Fruit fly (Drosophila melanogaster): Measurements from ENCODE around the gene CG4194.

The CG4194 gene

DNA sequence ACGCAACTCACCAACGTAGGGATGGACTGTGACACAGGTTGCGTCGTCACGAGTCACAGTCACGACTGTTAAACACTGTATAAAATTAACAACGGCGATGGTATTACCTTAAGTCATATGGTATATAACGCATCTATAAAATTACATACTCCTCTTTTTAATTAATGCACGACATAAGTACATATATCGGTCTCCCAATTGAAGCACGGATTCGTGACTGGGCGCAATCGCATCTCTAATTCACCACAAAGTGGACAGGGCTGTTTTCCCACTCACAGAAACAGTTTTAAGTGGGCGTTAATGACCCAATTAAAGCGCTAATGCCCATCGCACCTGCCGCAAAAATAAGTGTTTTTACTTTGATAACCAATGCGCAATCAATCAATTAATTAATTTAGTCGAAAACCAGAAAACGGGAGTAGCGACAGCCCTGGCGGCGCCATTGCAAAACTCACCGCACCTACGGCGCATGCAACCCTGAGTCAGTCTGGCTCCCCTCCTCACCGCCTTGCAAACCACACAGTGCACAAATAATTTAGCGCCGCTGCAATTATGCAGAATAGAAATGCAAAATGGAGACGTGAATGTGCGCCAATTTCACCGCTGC lies 27.0 kb upstream of the CG4194 start, which contains the start of gene CG4313 (continued):
- no peak for TF ChIP-seq abd-A (tag; optimal IDR thresholded peaks at IDR 0.05)
- peak; percentile 49 for TF ChIP-seq CG12299 (tag; optimal IDR thresholded peaks at IDR 0.05)
- no peak for TF ChIP-seq CG10462 (GFP tag; optimal IDR thresholded peaks at IDR 0.05)
- TF ChIP-seq dan (GFP tag; IDR thresholded peaks at IDR 0.05) = 0 out of 2 replicates have a peak, but pooled peaks have one; percentile 31
- TF ChIP-seq tup (GFP tag; optimal IDR thresholded peaks at IDR 0.05) = peak; percentile 32
- TF ChIP-seq CG6272 (GFP tag; IDR thresholded peaks at IDR 0.05) = peak; percentile 76
- peak; percentile 69 for TF ChIP-seq CG7357 (GFP tag; IDR thresholded peaks at IDR 0.05)
- peak; percentile 60 for TF ChIP-seq CG12104 (GFP tag; optimal IDR thresholded peaks at IDR 0.05)
- TF ChIP-seq CG32767 (GFP tag; IDR thresholded peaks at IDR 0.05) = no peak
- peak; percentile 2 for TF ChIP-seq CG9797 (GFP tag; optimal IDR thresholded peaks at IDR 0.05)
- TF ChIP-seq Dip3 (GFP tag; optimal IDR thresholded peaks at IDR 0.05) = peak; percentile 72
- no peak for TF ChIP-seq CG30431 (GFP tag; optimal IDR thresholded peaks at IDR 0.05)
- TF ChIP-seq hb (GFP tag; IDR thresholded peaks at IDR 0.05; ENCODE audit: partially characterized antibody) = peak; percentile 85
- peak; percentile 68 for TF ChIP-seq bcd (GFP tag; optimal IDR thresholded peaks at IDR 0.05)
- no peak for TF ChIP-seq CG10321 (GFP tag; IDR thresholded peaks at IDR 0.05)
- peak; percentile 9 for TF ChIP-seq wek (GFP tag; optimal IDR thresholded peaks at IDR 0.05)
- TF ChIP-seq mld (GFP tag; IDR thresholded peaks at IDR 0.05; ENCODE audit: partially characterized antibody) = peak; percentile 74; the same call in 2 of the 3 replicates
- TF ChIP-seq cg (GFP tag; optimal IDR thresholded peaks at IDR 0.05) = no peak
- peak; percentile 56 for TF ChIP-seq Max (GFP tag; optimal IDR thresholded peaks at IDR 0.05)
- peak; percentile 53 for TF ChIP-seq ERR (GFP tag; optimal IDR thresholded peaks at IDR 0.05)
- TF ChIP-seq jumu (GFP tag; optimal IDR thresholded peaks at IDR 0.05) = peak; percentile 60
- TF ChIP-seq Doc3 (GFP tag; IDR thresholded peaks at IDR 0.05; ENCODE audit: partially characterized antibody) = peak; percentile 92
- TF ChIP-seq Gug (GFP tag; IDR thresholded peaks at IDR 0.05) = peak; percentile 77; the same call in 3 of the 4 replicates
- no peak for TF ChIP-seq D (optimal IDR thresholded peaks at IDR 0.05)
- TF ChIP-seq D (GFP tag; optimal IDR thresholded peaks at IDR 0.05) = peak; percentile 43
- TF ChIP-seq Dfd (GFP tag; optimal IDR thresholded peaks at IDR 0.05) = no peak
- peak; percentile 76 for TF ChIP-seq ind (GFP tag; optimal IDR thresholded peaks at IDR 0.05)
- TF ChIP-seq CG34422 (GFP tag; IDR thresholded peaks at IDR 0.05) = peak; percentile 55; the same call in 2 of the 3 replicates
- peak; percentile 76 for TF ChIP-seq dysf (GFP tag; IDR thresholded peaks at IDR 0.05)
- TF ChIP-seq CG4617 (GFP tag; optimal IDR thresholded peaks at IDR 0.05; ENCODE audit: borderline replicate concordance) = peak; percentile 25
- peak; percentile 25 for TF ChIP-seq CG12071 (GFP tag; optimal IDR thresholded peaks at IDR 0.05)
- TF ChIP-seq Xrp1 (GFP tag; IDR thresholded peaks at IDR 0.05) = peak; percentile 67; the same call in 1 of the 2 replicates
- TF ChIP-seq CG11247 (GFP tag; IDR thresholded peaks at IDR 0.05) = peak; percentile 48; the same call in 1 of the 2 replicates
- TF ChIP-seq CG17802 (tag; optimal IDR thresholded peaks at IDR 0.05) = peak; percentile 1
- TF ChIP-seq HLH4C (GFP tag; IDR thresholded peaks at IDR 0.05; ENCODE audit: partially characterized antibody) = peak; percentile 82
- TF ChIP-seq stwl (tag; optimal IDR thresholded peaks at IDR 0.05) = peak; percentile 24
- TF ChIP-seq CG4360 (GFP tag; IDR thresholded peaks at IDR 0.05) = no peak
- TF ChIP-seq sima (GFP tag; optimal IDR thresholded peaks at IDR 0.05) = no peak
- TF ChIP-seq fd3F (GFP tag; optimal IDR thresholded peaks at IDR 0.05) = peak; percentile 40
- TF ChIP-seq H15 (GFP tag; IDR thresholded peaks at IDR 0.05) = 0 out of 3 replicates have a peak, but pooled peaks have one; percentile 54
- TF ChIP-seq Taf1 (GFP tag; IDR thresholded peaks at IDR 0.05) = peak; percentile 53
- peak; percentile 53 for TF ChIP-seq CG18011 (GFP tag; optimal IDR thresholded peaks at IDR 0.05)
- TF ChIP-seq CG14860 (GFP tag; IDR thresholded peaks at IDR 0.05; ENCODE audit: partially characterized antibody) = peak; percentile 88
- peak; percentile 4 for TF ChIP-seq CG6254 (GFP tag; optimal IDR thresholded peaks at IDR 0.05)
- peak; percentile 83 for TF ChIP-seq CG2120 (GFP tag; optimal IDR thresholded peaks at IDR 0.05)
- TF ChIP-seq h (optimal IDR thresholded peaks at IDR 0.05) = no peak
- no peak for TF ChIP-seq yki (optimal IDR thresholded peaks at IDR 0.05)
- TF ChIP-seq Hmr (GFP tag; optimal IDR thresholded peaks at IDR 0.05) = peak; percentile 70
- no peak for TF ChIP-seq CG10565 (GFP tag; optimal IDR thresholded peaks at IDR 0.05)
- TF ChIP-seq pfk (GFP tag; optimal IDR thresholded peaks at IDR 0.05) = no peak
